Worm (Caenorhabditis elegans): ENCODE data around the gene C09G5.14.

ce11 chrII:10717124-10717523, 5.8 kb downstream of the C09G5.14 start, which contains the start of gene C09G5.13:
- TF ChIP-seq ceh-36 (tag; optimal IDR thresholded peaks at IDR 0.05) (no peak), tbx-11 (GFP tag; IDR thresholded peaks at IDR 0.05) (no peak)

All from whole organism, early embryonic.